3 fruit fly cellular contexts compared by ENCODE assay signal in genomic region chr2L:18458527-18458926, dm6.
A peak's percentile ranks its signal among the peaks of the same experiment; 100 is the strongest.
TF ChIP-seq lines count a peak whose summit lies in the region.

No protein-coding gene starts in this region.

- TF ChIP-seq CTCF in whole organism, embryonic (GFP tag; optimal IDR thresholded peaks at IDR 0.05; lab: Kevin White, UChicago): no peak

TF ChIP-seq in whole organism, embryonic, 481 proteins besides CTCF, POLR2A, EP300 and RAD21:
- TF ChIP-seq CG4282 (GFP tag; optimal IDR thresholded peaks at IDR 0.05; lab: Kevin White, UChicago) (no peak), CG7963 (GFP tag; IDR thresholded peaks at IDR 0.05; lab: Robert Waterston, UW; ENCODE audit: partially characterized antibody) (no peak), hkb (optimal IDR thresholded peaks at IDR 0.05; lab: Kevin White, UChicago) (no peak), hkb (GFP tag; IDR thresholded peaks at IDR 0.05; lab: Robert Waterston, UW) (no peak), sim (GFP tag; IDR thresholded peaks at IDR 0.05; lab: Robert Waterston, UW) (no peak), sug (tag; optimal IDR thresholded peaks at IDR 0.05; lab: Kevin White, UChicago) (no peak), gsb (GFP tag; IDR thresholded peaks at IDR 0.05; lab: Robert Waterston, UW) (0 out of 2 replicates have a peak, but pooled peaks have one; percentile 23), ewg (GFP tag; optimal IDR thresholded peaks at IDR 0.05; lab: Kevin White, UChicago) (no peak), stwl (tag; optimal IDR thresholded peaks at IDR 0.05; lab: Kevin White, UChicago) (no peak), chn (GFP tag; optimal IDR thresholded peaks at IDR 0.05; lab: Kevin White, UChicago) (no peak), klu (GFP tag; IDR thresholded peaks at IDR 0.05; lab: Robert Waterston, UW) (0 out of 2 replicates have a peak, but pooled peaks have one; percentile 9), kni (GFP tag; optimal IDR thresholded peaks at IDR 0.05; lab: Kevin White, UChicago) (no peak), NK7.1 (GFP tag; optimal IDR thresholded peaks at IDR 0.05; lab: Kevin White, UChicago) (no peak), ind (GFP tag; optimal IDR thresholded peaks at IDR 0.05; lab: Kevin White, UChicago) (no peak), oc (tag; optimal IDR thresholded peaks at IDR 0.05; lab: Kevin White, UChicago) (no peak), disco-r (GFP tag; optimal IDR thresholded peaks at IDR 0.05; lab: Kevin White, UChicago) (no peak), CG18011 (GFP tag; optimal IDR thresholded peaks at IDR 0.05; lab: Kevin White, UChicago) (peak; percentile 65), mld (GFP tag; IDR thresholded peaks at IDR 0.05; lab: Robert Waterston, UW; ENCODE audit: partially characterized antibody) (no peak), salm (tag; optimal IDR thresholded peaks at IDR 0.05; lab: Kevin White, UChicago) (no peak), sisA (GFP tag; IDR thresholded peaks at IDR 0.05; lab: Robert Waterston, UW) (0 out of 2 replicates have a peak, but pooled peaks have one; percentile 6), nom (GFP tag; optimal IDR thresholded peaks at IDR 0.05; lab: Kevin White, UChicago) (peak; percentile 53), CG9797 (GFP tag; optimal IDR thresholded peaks at IDR 0.05; lab: Kevin White, UChicago) (no peak), Ets65A (GFP tag; lab: Kevin White, UChicago) (no peak), esg (GFP tag; conservative IDR thresholded peaks at IDR 0.05; lab: Robert Waterston, UW) (no peak)

TF ChIP-seq in whole organism, prepupa, 60 proteins besides CTCF, POLR2A, EP300 and RAD21:
- TF ChIP-seq Lpt (GFP tag; optimal IDR thresholded peaks at IDR 0.05; lab: Kevin White, UChicago) (peak; percentile 6), fd59A (GFP tag; optimal IDR thresholded peaks at IDR 0.05; lab: Kevin White, UChicago) (no peak), CG6808 (GFP tag; optimal IDR thresholded peaks at IDR 0.05; lab: Kevin White, UChicago) (peak; percentile 36), dsx (GFP tag; optimal IDR thresholded peaks at IDR 0.05; lab: Kevin White, UChicago; ENCODE audit: poor library complexity, severe bottlenecking) (peak; percentile 22), CG6163 (GFP tag; IDR thresholded peaks at IDR 0.05; lab: Robert Waterston, UW) (peak; percentile 37; the same call in 1 of the 3 replicates), CG1621 (tag; optimal IDR thresholded peaks at IDR 0.05; lab: Kevin White, UChicago) (peak; percentile 49), Eip78C (GFP tag; lab: Kevin White, UChicago) (peak; percentile 67), ss (GFP tag; optimal IDR thresholded peaks at IDR 0.05; lab: Kevin White, UChicago) (peak; percentile 53 to 59), CG16779 (tag; optimal IDR thresholded peaks at IDR 0.05; lab: Kevin White, UChicago) (no peak), CG9139 (GFP tag; optimal IDR thresholded peaks at IDR 0.05; lab: Kevin White, UChicago) (peak; percentile 44)
TF ChIP-seq in whole organism, prepupa: peak in this region for 8.

TF ChIP-seq in whole organism, pupa, 21 proteins besides CTCF, POLR2A, EP300 and RAD21:
- TF ChIP-seq EcR (GFP tag; optimal IDR thresholded peaks at IDR 0.05; lab: Kevin White, UChicago) (peak; percentile 89), CG4496 (GFP tag; IDR thresholded peaks at IDR 0.05; lab: Robert Waterston, UW) (0 out of 3 replicates have a peak, but pooled peaks have one; percentile 32), gl (tag; optimal IDR thresholded peaks at IDR 0.05; lab: Kevin White, UChicago) (no peak), CG13204 (GFP tag; optimal IDR thresholded peaks at IDR 0.05; lab: Kevin White, UChicago) (peak; percentile 57)

Comparison
In these comparisons a context has a peak if more than half of its experiments do, and no peak if none do; other contexts are left out.
1. Of the 7 proteins assayed by ChIP-seq in both whole organism, embryonic and whole organism, prepupa: peak only in whole organism, embryonic: none; only in whole organism, prepupa: Lpt; in both: none; in neither: 6.